Fruit fly (Drosophila melanogaster) whole organism, pupa: Measurements from ENCODE around the gene CG4872.

Experiments used
- CG17806 ChIP-seq: fragments of 200-800 bp; sonication (Bioruptor generic); optimal IDR thresholded peaks from 2 replicates; lab custom pipeline; 2018; ENCODE audit warnings: missing biosample characterization, mild to moderate bottlenecking, missing genetic modification characterization, moderate library complexity
- Ets98B ChIP-seq: fragments of 200-800 bp; sonication (Bioruptor generic); IDR thresholded peaks from 2 replicates; pipeline ENCODE4 v1.3.6; 2022; ENCODE audit warnings: missing biosample characterization, missing genetic modification characterization
- Pif1A ChIP-seq: fragments of 200-800 bp; sonication (Bioruptor generic); optimal IDR thresholded peaks from 3 replicates; lab custom pipeline; 2016; ENCODE audit warnings: missing biosample characterization, missing genetic modification characterization
- Pif1B ChIP-seq: fragments of 200-800 bp; sonication (Bioruptor generic); optimal IDR thresholded peaks from 3 replicates; lab custom pipeline; 2016; ENCODE audit warnings: missing biosample characterization, missing genetic modification characterization
- gl ChIP-seq: fragments of 200-800 bp; sonication (Bioruptor generic); optimal IDR thresholded peaks from 2 replicates; lab custom pipeline; 2018; ENCODE audit warnings: missing biosample characterization, mild to moderate bottlenecking, missing genetic modification characterization

dm6 chrX:16922626-16923025 lies 41.5 kb downstream of the CG4872 start:
- no peak for TF ChIP-seq Pif1B (GFP tag; lab: Kevin White, UChicago)
- TF ChIP-seq gl (tag; lab: Kevin White, UChicago): no peak
- no peak for TF ChIP-seq Pif1A (GFP tag; lab: Kevin White, UChicago)
- TF ChIP-seq CG17806 (tag; lab: Kevin White, UChicago): no peak
- no peak for TF ChIP-seq Ets98B (GFP tag; lab: Robert Waterston, UW)
